Fruit fly (Drosophila melanogaster) whole organism, wandering third instar larva: ENCODE results near the gene CG46397.

Experiments used
- Abd-B ChIP-seq: fragments of >200 bp; optimal IDR thresholded peaks from 2 replicates; lab custom pipeline; 2017; ENCODE audit warnings: missing biosample characterization, missing genetic modification characterization
- CG32264 ChIP-seq: fragments of 200-800 bp; sonication (Bioruptor generic); optimal IDR thresholded peaks from 2 replicates; lab custom pipeline; 2016; ENCODE audit warnings: missing biosample characterization, missing genetic modification characterization
- CG9705 ChIP-seq: fragments of 200-800 bp; sonication (Bioruptor generic); optimal IDR thresholded peaks from 2 replicates; lab custom pipeline; 2018; ENCODE audit warnings: missing biosample characterization, mild to moderate bottlenecking, missing genetic modification characterization
- CrebA ChIP-seq: fragments of 200-800 bp; sonication (Bioruptor generic); optimal IDR thresholded peaks from 2 replicates; lab custom pipeline; 2016; ENCODE audit warnings: missing biosample characterization, mild to moderate bottlenecking, missing genetic modification characterization, borderline replicate concordance
- Dfd ChIP-seq: fragments of >200 bp; optimal IDR thresholded peaks from 2 replicates; lab custom pipeline; 2017; ENCODE audit warnings: missing biosample characterization, missing genetic modification characterization
- Dif ChIP-seq: fragments of 200-275, 200-300 bp; sonication (Bioruptor generic); optimal IDR thresholded peaks from 2 replicates; lab custom pipeline; 2018; ENCODE audit warnings: missing biosample characterization, missing genetic modification characterization; ENCODE audit not compliant: partially characterized antibody
- GATAd ChIP-seq: sonication (Bioruptor generic); optimal IDR thresholded peaks from 2 replicates; lab custom pipeline; 2016; ENCODE audit warnings: missing biosample characterization, missing genetic modification characterization
- HLH106 ChIP-seq: fragments of 200-800 bp; optimal IDR thresholded peaks from 3 replicates; lab custom pipeline; 2019; ENCODE audit warnings: missing biosample characterization, mild to moderate bottlenecking, missing genetic modification characterization, moderate library complexity
- Hnf4 ChIP-seq: fragments of 200-800 bp; sonication (Bioruptor generic); optimal IDR thresholded peaks from 2 replicates; lab custom pipeline; 2016; ENCODE audit warnings: missing biosample characterization, mild to moderate bottlenecking, missing genetic modification characterization
- Hr78 ChIP-seq: fragments of >200 bp; optimal IDR thresholded peaks from 2 replicates; lab custom pipeline; 2017; ENCODE audit warnings: missing biosample characterization, missing genetic modification characterization
- Hr83 ChIP-seq: fragments of 200-300 bp; sonication (Bioruptor generic); optimal IDR thresholded peaks from 2 replicates; lab custom pipeline; 2016; ENCODE audit warnings: missing biosample characterization, mild to moderate bottlenecking, missing genetic modification characterization, moderate library complexity; ENCODE audit not compliant: poor library complexity, severe bottlenecking
- Jra ChIP-seq: sonication (Bioruptor generic); optimal IDR thresholded peaks from 2 replicates; lab custom pipeline; 2016; ENCODE audit warnings: missing biosample characterization, missing genetic modification characterization
- Mio ChIP-seq: sonication (Bioruptor generic); optimal IDR thresholded peaks from 2 replicates; lab custom pipeline; 2016; ENCODE audit warnings: missing biosample characterization, missing genetic modification characterization
- Myc ChIP-seq: fragments of >200 bp; optimal IDR thresholded peaks from 2 replicates; lab custom pipeline; 2017
- N ChIP-seq: fragments of >200 bp; optimal IDR thresholded peaks from 2 replicates; lab custom pipeline; 2018; ENCODE audit warnings: missing biosample characterization, missing external identifiers, missing genetic modification characterization
- OdsH ChIP-seq: fragments of 200-800 bp; sonication (Bioruptor generic); optimal IDR thresholded peaks from 2 replicates; lab custom pipeline; 2016; ENCODE audit warnings: missing biosample characterization, mild to moderate bottlenecking, missing genetic modification characterization
- Rel ChIP-seq, 2 experiments: fragments of 200-800 bp; sonication (Bioruptor generic) in 1 of 2; optimal IDR thresholded peaks; 2 replicates in 1 of 2; 3 replicates in 1 of 2; lab custom pipeline; 2016 to 2019; ENCODE audit warnings: mild to moderate bottlenecking in 2 of 2, missing biosample characterization in 2 of 2, missing genetic modification characterization in 2 of 2, moderate library complexity in 1 of 2
- Sp1 ChIP-seq: fragments of 200-800 bp; sonication (Bioruptor generic); optimal IDR thresholded peaks from 3 replicates; lab custom pipeline; 2019; ENCODE audit warnings: missing biosample characterization, mild to moderate bottlenecking, missing genetic modification characterization, moderate library complexity
- Vsx2 ChIP-seq: fragments of 200-300, 225-300 bp; sonication (Bioruptor generic); optimal IDR thresholded peaks from 2 replicates; lab custom pipeline; 2018; ENCODE audit warnings: missing biosample characterization, missing genetic modification characterization; ENCODE audit not compliant: partially characterized antibody
- br ChIP-seq: fragments of 200-800 bp; sonication (Bioruptor generic); optimal IDR thresholded peaks from 2 replicates; lab custom pipeline; 2016; ENCODE audit warnings: missing biosample characterization, missing genetic modification characterization
- brk ChIP-seq: fragments of 200-800 bp; sonication (Bioruptor generic); optimal IDR thresholded peaks from 2 replicates; lab custom pipeline; 2016; ENCODE audit warnings: missing biosample characterization, mild to moderate bottlenecking, missing genetic modification characterization
- dl ChIP-seq, 2 experiments: fragments of 175-275, 200-275 bp in 1 of 2; fragments of 200-275 bp in 1 of 2; sonication (Bioruptor generic); optimal IDR thresholded peaks; lab custom pipeline; 2018; ENCODE audit warnings: mild to moderate bottlenecking in 2 of 2, missing biosample characterization in 2 of 2, missing genetic modification characterization in 2 of 2, moderate library complexity in 2 of 2; ENCODE audit not compliant: partially characterized antibody in 2 of 2, insufficient read depth in 1 of 2
- dmrt93B ChIP-seq: fragments of 200-800 bp; sonication (Bioruptor generic); optimal IDR thresholded peaks from 2 replicates; lab custom pipeline; 2018; ENCODE audit warnings: missing biosample characterization, mild to moderate bottlenecking, missing genetic modification characterization
- dsf ChIP-seq: sonication (Bioruptor generic); optimal IDR thresholded peaks from 2 replicates; lab custom pipeline; 2016; ENCODE audit warnings: missing biosample characterization, missing genetic modification characterization, borderline replicate concordance
- ey ChIP-seq: fragments of 200-800 bp; sonication (Bioruptor generic); optimal IDR thresholded peaks from 2 replicates; lab custom pipeline; 2016; ENCODE audit warnings: missing biosample characterization, missing genetic modification characterization
- foxo ChIP-seq, 2 experiments: fragments of 200-800 bp; sonication (Bioruptor generic); optimal IDR thresholded peaks; 2 replicates in 1 of 2; 3 replicates in 1 of 2; lab custom pipeline; 2016 to 2017; ENCODE audit warnings: missing biosample characterization in 2 of 2, missing genetic modification characterization in 2 of 2
- fru ChIP-seq: fragments of 200-800 bp; sonication (Bioruptor generic); optimal IDR thresholded peaks from 3 replicates; lab custom pipeline; 2016; ENCODE audit warnings: missing biosample characterization, mild to moderate bottlenecking, missing genetic modification characterization
- h ChIP-seq: fragments of 200-800 bp; sonication (Bioruptor generic); optimal IDR thresholded peaks from 3 replicates; lab custom pipeline; 2016; ENCODE audit warnings: missing biosample characterization, mild to moderate bottlenecking, missing genetic modification characterization
- jim ChIP-seq: fragments of 175-275, 200-325 bp; sonication (Bioruptor generic); optimal IDR thresholded peaks from 2 replicates; lab custom pipeline; 2016; ENCODE audit warnings: missing biosample characterization, mild to moderate bottlenecking, missing genetic modification characterization
- lola ChIP-seq: fragments of >200 bp; optimal IDR thresholded peaks from 2 replicates; lab custom pipeline; 2017; ENCODE audit warnings: missing biosample characterization, missing genetic modification characterization
- pan ChIP-seq: fragments of >200 bp; optimal IDR thresholded peaks from 2 replicates; lab custom pipeline; 2017
- psq ChIP-seq: fragments of 200-800 bp; sonication (Bioruptor generic); optimal IDR thresholded peaks from 3 replicates; lab custom pipeline; 2017; ENCODE audit warnings: missing biosample characterization, mild to moderate bottlenecking, missing genetic modification characterization, moderate library complexity
- rgr ChIP-seq: fragments of 200-800 bp; sonication (Bioruptor generic); optimal IDR thresholded peaks from 3 replicates; lab custom pipeline; 2016; ENCODE audit warnings: missing biosample characterization, mild to moderate bottlenecking, missing genetic modification characterization
- sage ChIP-seq: fragments of 200-800 bp; sonication (Bioruptor generic); optimal IDR thresholded peaks from 2 replicates; lab custom pipeline; 2016; ENCODE audit warnings: missing biosample characterization, mild to moderate bottlenecking, missing genetic modification characterization
- sv ChIP-seq: fragments of 200-800 bp; sonication (Bioruptor generic); optimal IDR thresholded peaks from 3 replicates; lab custom pipeline; 2016; ENCODE audit warnings: missing biosample characterization, missing genetic modification characterization
- tai ChIP-seq: sonication (Bioruptor generic); optimal IDR thresholded peaks from 2 replicates; lab custom pipeline; 2016; ENCODE audit warnings: missing biosample characterization, missing genetic modification characterization
- usp ChIP-seq: fragments of >200 bp; optimal IDR thresholded peaks from 2 replicates; lab custom pipeline; 2017; ENCODE audit warnings: missing biosample characterization, missing genetic modification characterization
- woc ChIP-seq: sonication (Bioruptor generic); optimal IDR thresholded peaks from 2 replicates; lab custom pipeline; 2016; ENCODE audit warnings: missing biosample characterization, mild to moderate bottlenecking, missing genetic modification characterization

CG46397 gene

DNA sequence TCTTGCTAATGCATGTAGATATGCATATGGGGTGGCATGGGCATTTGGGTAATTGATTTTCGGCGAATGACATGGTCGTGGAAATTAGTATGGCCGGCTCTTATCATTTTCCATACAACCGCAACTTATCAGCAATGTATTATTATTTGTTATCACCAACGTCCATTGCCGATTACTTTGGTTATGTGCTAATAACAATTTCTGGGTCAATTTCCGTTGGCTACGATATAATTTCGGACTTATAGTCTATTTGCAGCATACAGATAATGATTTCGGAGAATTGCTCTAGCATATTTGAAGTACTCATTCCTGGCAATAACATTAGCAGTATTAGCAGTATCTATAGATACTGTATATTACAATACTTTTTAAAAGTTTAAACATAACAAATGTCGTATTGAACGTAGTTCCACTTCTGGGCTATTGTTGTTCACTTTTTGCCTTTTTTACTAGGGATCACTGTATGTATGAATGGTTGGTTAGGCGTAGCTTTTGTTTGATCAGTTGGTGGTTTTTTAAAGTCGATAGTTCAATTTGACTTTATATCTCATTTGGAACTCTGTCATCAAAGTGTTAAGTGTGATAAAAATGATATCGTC is at the start of gene CG46397:
Gene CG46397 (plus strand): TSS at position 549 of the 599 bp plus-strand sequence.
- TF ChIP-seq br (no peak), psq (GFP tag; lab: Kevin White, UChicago) (no peak), tai (GFP tag; lab: Kevin White, UChicago) (no peak), h (no peak), ey (GFP tag; lab: Kevin White, UChicago) (no peak), Abd-B (GFP tag; lab: Kevin White, UChicago) (no peak), Vsx2 (GFP tag; lab: Kevin White, UChicago) (no peak), dsf (no peak), Hnf4 (no peak), Mio (no peak), CG32264 (GFP tag; lab: Kevin White, UChicago) (no peak), jim (GFP tag; lab: Kevin White, UChicago) (no peak), foxo (GFP tag; optimal IDR thresholded peaks at IDR 0.05; lab: Kevin White, UChicago) (no peak), pan (lab: Kevin White, UChicago) (no peak), Dfd (GFP tag; lab: Kevin White, UChicago) (no peak), Sp1 (no peak), rgr (GFP tag; lab: Kevin White, UChicago) (no peak), woc (GFP tag; lab: Kevin White, UChicago) (no peak), GATAd (no peak), Rel (GFP tag; optimal IDR thresholded peaks at IDR 0.05; lab: Kevin White, UChicago) (no peak), Rel (tag; optimal IDR thresholded peaks at IDR 0.05; lab: Kevin White, UChicago) (no peak)

DNA sequence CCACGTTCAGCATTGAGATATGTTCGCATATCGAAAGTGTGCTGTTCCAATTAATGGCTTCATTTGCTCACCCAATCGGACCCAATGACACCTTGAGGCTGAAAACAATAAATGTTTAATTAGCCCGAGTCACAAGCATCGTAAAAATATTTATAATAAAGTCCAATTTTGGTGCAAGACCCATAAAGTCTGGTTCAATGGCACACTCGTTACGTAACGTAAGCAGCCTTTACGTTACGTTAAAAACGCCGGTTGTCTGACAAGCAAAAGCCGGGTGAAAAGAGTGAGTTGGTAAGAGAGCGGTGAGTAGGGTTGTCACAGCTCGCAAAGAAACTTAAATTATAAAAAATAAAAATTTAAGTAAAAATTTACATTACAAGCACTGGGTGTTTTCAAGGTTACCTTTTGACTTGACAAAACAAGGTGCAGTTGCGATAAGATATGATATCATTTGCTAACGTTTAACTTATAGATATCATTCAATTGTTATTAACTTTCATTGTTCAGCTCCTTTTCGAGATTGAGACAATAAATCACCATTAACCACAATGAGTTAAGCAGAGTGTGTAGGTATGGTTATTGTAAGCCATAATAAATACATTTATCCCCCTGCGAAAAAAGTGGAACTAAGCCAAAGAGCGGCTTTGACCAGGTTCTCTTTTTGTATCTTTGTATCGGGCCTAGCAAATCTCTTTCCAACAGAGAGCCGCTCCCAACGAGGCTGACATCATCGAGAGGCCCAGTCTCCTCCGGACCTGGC is 48.9 kb upstream of the CG46397 start:
- TF ChIP-seq Abd-B (GFP tag; lab: Kevin White, UChicago) (no peak), Vsx2 (GFP tag; lab: Kevin White, UChicago) (no peak), N (no peak), rgr (GFP tag; lab: Kevin White, UChicago) (peak; percentile 54), HLH106 (peak; percentile 81), Hnf4 (peak; percentile 15), dsf (no peak), GATAd (no peak), usp (GFP tag; lab: Kevin White, UChicago) (no peak), foxo (GFP tag; optimal IDR thresholded peaks at IDR 0.05; lab: Kevin White, UChicago) (peak in 1 of 2 experiments; percentile 67), br (peak; percentile 73), pan (lab: Kevin White, UChicago) (no peak), Mio (no peak), Myc (lab: Kevin White, UChicago) (no peak), brk (GFP tag; lab: Kevin White, UChicago) (peak; percentile 59), OdsH (GFP tag; lab: Kevin White, UChicago) (peak; percentile 68), Dif (GFP tag; lab: Kevin White, UChicago) (peak; percentile 49), dl (GFP tag; optimal IDR thresholded peaks at IDR 0.05; lab: Kevin White, UChicago; ENCODE audit: insufficient read depth in 1 of 2, partially characterized antibody in 2 of 2) (peak; percentile 45 to 77), sage (peak; percentile 61), Rel (GFP tag; optimal IDR thresholded peaks at IDR 0.05; lab: Kevin White, UChicago) (peak; percentile 71), Rel (tag; optimal IDR thresholded peaks at IDR 0.05; lab: Kevin White, UChicago) (no peak), CG32264 (GFP tag; lab: Kevin White, UChicago) (no peak), jim (GFP tag; lab: Kevin White, UChicago) (no peak), dmrt93B (GFP tag; lab: Kevin White, UChicago) (peak; percentile 45), Hr83 (GFP tag; lab: Kevin White, UChicago) (no peak), psq (GFP tag; lab: Kevin White, UChicago) (peak; percentile 48), Dfd (GFP tag; lab: Kevin White, UChicago) (no peak), CrebA (GFP tag; lab: Kevin White, UChicago) (peak; percentile 30), CG9705 (peak; percentile 68), h (peak; percentile 69), Jra (GFP tag; lab: Kevin White, UChicago) (no peak), ey (GFP tag; lab: Kevin White, UChicago) (peak; percentile 74), lola (GFP tag; lab: Kevin White, UChicago) (no peak), Sp1 (peak; percentile 74), sv (peak; percentile 34), fru (GFP tag; lab: Kevin White, UChicago) (peak; percentile 71), Hr78 (GFP tag; lab: Kevin White, UChicago) (no peak), tai (GFP tag; lab: Kevin White, UChicago) (peak; percentile 54), woc (GFP tag; lab: Kevin White, UChicago) (peak; percentile 55)
